Worm (Caenorhabditis elegans) whole organism, mixed stage, embryonic: Measurements from ENCODE around the gene gut-2.

Experiments
- lsy-2 ChIP-seq: fragments of 150-350 bp; optimal IDR thresholded peaks from 2 replicates; lab custom pipeline; 2014; ENCODE audit warnings: missing biosample characterization, missing genetic modification characterization
- mep-1 ChIP-seq: fragments of 150-350 bp; optimal IDR thresholded peaks from 2 replicates; lab custom pipeline; 2017; ENCODE audit warnings: missing biosample characterization, missing genetic modification reagents, missing genetic modification characterization, inconsistent platforms
- mls-2 ChIP-seq: sonication (generic microtip); optimal IDR thresholded peaks from 2 replicates; lab custom pipeline; 2016; ENCODE audit warnings: mild to moderate bottlenecking, missing genetic modification characterization, moderate library complexity, missing compliant biosample characterization
- nhr-12 ChIP-seq: fragments of 150-350 bp; optimal IDR thresholded peaks from 2 replicates; lab custom pipeline; 2014; ENCODE audit warnings: missing biosample characterization, missing genetic modification characterization
- nhr-237 ChIP-seq: fragments of 150-350 bp; optimal IDR thresholded peaks from 2 replicates; lab custom pipeline; 2014; ENCODE audit warnings: missing biosample characterization, missing genetic modification characterization
- nhr-76 ChIP-seq: sonication (generic microtip); optimal IDR thresholded peaks from 2 replicates; lab custom pipeline; 2017; ENCODE audit warnings: missing biosample characterization, missing genetic modification characterization
- sptf-1 ChIP-seq: sonication (generic microtip); optimal IDR thresholded peaks from 2 replicates; lab custom pipeline; 2017; ENCODE audit warnings: mild to moderate bottlenecking, missing genetic modification characterization, moderate library complexity, missing compliant biosample characterization
- tbx-8 ChIP-seq: fragments of 200-800 bp; sonication (Bioruptor generic); optimal IDR thresholded peaks from 2 replicates; lab custom pipeline; 2018; ENCODE audit warnings: mild to moderate bottlenecking, missing genetic modification characterization, moderate library complexity, missing compliant biosample characterization
- ztf-11 ChIP-seq: fragments of 150-350 bp; optimal IDR thresholded peaks from 2 replicates; lab custom pipeline; 2014; ENCODE audit warnings: missing biosample characterization, missing genetic modification characterization

- no peak for TF ChIP-seq ztf-11
- no peak for TF ChIP-seq nhr-76 (tag; lab: Kevin White, UChicago)
- TF ChIP-seq nhr-237 (tag; lab: Kevin White, UChicago) = no peak
- TF ChIP-seq sptf-1 = no peak
- TF ChIP-seq mls-2 (tag; lab: Kevin White, UChicago) = no peak
- no peak for TF ChIP-seq mep-1 (tag; lab: Kevin White, UChicago)
- no peak for TF ChIP-seq tbx-8
- TF ChIP-seq lsy-2 = no peak
- no peak for TF ChIP-seq nhr-12 (tag; lab: Kevin White, UChicago)
Measured at ce11 chrV:13523194-13523593, 25.7 kb downstream of the gut-2 start, which contains the start of gene R11G10.3.
